Worm (Caenorhabditis elegans): ENCODE measurements around the gene fbxa-118.

- TF ChIP-seq T22C8.4 (GFP tag; IDR thresholded peaks at IDR 0.05) (no peak), cog-1 (tag; optimal IDR thresholded peaks at IDR 0.05) (no peak), ref-1 (GFP tag; conservative IDR thresholded peaks at IDR 0.05) (no peak), flt-1 (GFP tag; IDR thresholded peaks at IDR 0.05) (no peak), tab-1 (GFP tag; IDR thresholded peaks at IDR 0.05) (no peak), ztf-29 (GFP tag; IDR thresholded peaks at IDR 0.05) (no peak), ztf-23 (GFP tag; IDR thresholded peaks at IDR 0.05) (no peak), med-1 (GFP tag; optimal IDR thresholded peaks at IDR 0.05; ENCODE audit: insufficient read depth) (no peak), klf-2 (GFP tag; conservative IDR thresholded peaks at IDR 0.05) (no peak)
These were observed 39.0 kb downstream of the fbxa-118 start, which contains the start of gene fbxa-131 for ce11 chrV:19738117-19738516.

Measured in whole organism, midembryonic.